Worm (Caenorhabditis elegans): ENCODE results near the gene his-61.

Gene his-61

ce11 chrIV:7487554-7488456 is 1.8 kb upstream of the his-61 start, which contains the start of the genes his-60 and his-59 (continued):
- TF ChIP-seq B0336.3 (GFP tag; IDR thresholded peaks at IDR 0.05) (peak; percentile 77), zfh-2 (GFP tag; conservative IDR thresholded peaks at IDR 0.05) (no peak; the same call in 1 of the 2 replicates), snpc-3.4 (tag; optimal IDR thresholded peaks at IDR 0.05) (peak; percentile 51), snpc-4 (GFP tag; optimal IDR thresholded peaks at IDR 0.05) (peak; percentile 35), snpc-4 (tag; optimal IDR thresholded peaks at IDR 0.05) (peak; percentile 4 to 64 (median 48)), T07F8.4 (tag; optimal IDR thresholded peaks at IDR 0.05) (peak; percentile 31), cebp-1 (GFP tag; IDR thresholded peaks at IDR 0.05) (no peak), cebp-1 (tag; optimal IDR thresholded peaks at IDR 0.05) (peak; percentile 55), hmg-1.2 (GFP tag; IDR thresholded peaks at IDR 0.05) (peak; percentile 41; the same call in 1 of the 2 replicates), T26A5.8 (tag; optimal IDR thresholded peaks at IDR 0.05) (no peak), rcor-1 (GFP tag; IDR thresholded peaks at IDR 0.05) (no peak; the same call in 1 of the 2 replicates), mcd-1 (GFP tag; IDR thresholded peaks at IDR 0.05) (peak; percentile 40; the same call in 1 of the 2 replicates), ama-1 (optimal IDR thresholded peaks at IDR 0.05) (no peak), ama-1 (GFP tag; optimal IDR thresholded peaks at IDR 0.05) (peak in 1 of 2 experiments; percentile 83), snpc-1.3 (tag; optimal IDR thresholded peaks at IDR 0.05; ENCODE audit: insufficient read depth) (peak; percentile 79), hrde-1 (tag; optimal IDR thresholded peaks at IDR 0.05; ENCODE audit: borderline replicate concordance) (peak; percentile 97), ztf-26 (tag; optimal IDR thresholded peaks at IDR 0.05) (no peak), unc-62 (GFP tag; optimal IDR thresholded peaks at IDR 0.05) (no peak), F39B2.1 (GFP tag; IDR thresholded peaks at IDR 0.05) (peak; percentile 99), lin-54 (GFP tag; optimal IDR thresholded peaks at IDR 0.05) (peak; percentile 44), lsl-1 (GFP tag; optimal IDR thresholded peaks at IDR 0.05) (peak; percentile 59), mes-4 (tag; optimal IDR thresholded peaks at IDR 0.05) (peak; percentile 48), K11D2.4 (GFP tag; IDR thresholded peaks at IDR 0.05) (no peak), ekl-4 (GFP tag; IDR thresholded peaks at IDR 0.05) (peak; percentile 64; the same call in 1 of the 2 replicates), egl-44 (GFP tag; IDR thresholded peaks at IDR 0.05) (peak; percentile 88), hsf-1 (GFP tag; IDR thresholded peaks at IDR 0.05) (peak; percentile 13), ceh-40 (GFP tag; IDR thresholded peaks at IDR 0.05) (peak; percentile 75), xnd-1 (tag; optimal IDR thresholded peaks at IDR 0.05) (peak; percentile 20), Y56A3A.18 (GFP tag; IDR thresholded peaks at IDR 0.05) (no peak), pbrm-1 (GFP tag; IDR thresholded peaks at IDR 0.05) (peak; percentile 69; the same call in 1 of the 2 replicates), egrh-3 (GFP tag; IDR thresholded peaks at IDR 0.05) (peak; percentile 51), Y79H2A.3 (GFP tag; conservative IDR thresholded peaks at IDR 0.05) (peak; percentile 93), rec-8 (tag; optimal IDR thresholded peaks at IDR 0.05) (peak in 1 of 2 experiments; percentile 77), F55B11.4 (tag; optimal IDR thresholded peaks at IDR 0.05; ENCODE audit: borderline replicate concordance, insufficient read depth) (no peak), ceh-27 (GFP tag; optimal IDR thresholded peaks at IDR 0.05) (peak; percentile 13), tlf-1 (GFP tag; optimal IDR thresholded peaks at IDR 0.05) (peak; percentile 76), B0019.2 (GFP tag; conservative IDR thresholded peaks at IDR 0.05) (no peak), cebp-2 (GFP tag; IDR thresholded peaks at IDR 0.05) (0 out of 2 replicates have a peak, but pooled peaks have one; percentile 58), nhr-120 (GFP tag; IDR thresholded peaks at IDR 0.05) (no peak), athp-1 (tag; optimal IDR thresholded peaks at IDR 0.05) (peak; percentile 48), madf-8 (GFP tag; conservative IDR thresholded peaks at IDR 0.05) (no peak; the same call in 1 of the 2 replicates), him-1 (tag; optimal IDR thresholded peaks at IDR 0.05) (no peak), ztf-25 (GFP tag; IDR thresholded peaks at IDR 0.05) (peak; percentile 28; the same call in 1 of the 2 replicates), tbp1 (GFP tag; optimal IDR thresholded peaks at IDR 0.05) (peak; percentile 67), nhr-90 (tag; optimal IDR thresholded peaks at IDR 0.05) (peak; percentile 51), F49E8.2 (tag; optimal IDR thresholded peaks at IDR 0.05; ENCODE audit: insufficient read depth) (peak; percentile 91)

Measured in whole organism, young adult.